Fruit fly (Drosophila melanogaster): ENCODE measurements around the gene CG46304.

CG46304 gene

DNA sequence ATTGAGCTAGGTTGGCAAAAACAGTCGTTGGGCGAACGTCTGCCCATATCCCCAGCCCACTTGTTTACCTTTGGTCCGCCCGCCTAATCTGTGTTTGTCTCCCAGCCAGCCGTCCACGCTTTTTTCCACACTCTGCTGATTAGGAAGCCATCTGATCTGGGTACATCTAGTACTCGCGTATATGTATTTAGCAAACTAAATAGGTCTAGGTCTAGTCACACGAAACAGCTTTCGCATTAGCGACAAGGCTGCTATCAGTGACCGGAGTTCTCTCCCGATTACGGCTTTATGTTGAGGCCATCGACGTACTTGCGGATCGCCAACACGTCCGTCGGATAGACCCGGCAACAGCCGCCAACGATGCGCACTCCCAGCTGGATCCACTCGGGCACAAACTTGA lies 9.6 kb downstream of the CG46304 start:
- TF ChIP-seq Ets98B (GFP tag; IDR thresholded peaks at IDR 0.05) = no peak

DNA sequence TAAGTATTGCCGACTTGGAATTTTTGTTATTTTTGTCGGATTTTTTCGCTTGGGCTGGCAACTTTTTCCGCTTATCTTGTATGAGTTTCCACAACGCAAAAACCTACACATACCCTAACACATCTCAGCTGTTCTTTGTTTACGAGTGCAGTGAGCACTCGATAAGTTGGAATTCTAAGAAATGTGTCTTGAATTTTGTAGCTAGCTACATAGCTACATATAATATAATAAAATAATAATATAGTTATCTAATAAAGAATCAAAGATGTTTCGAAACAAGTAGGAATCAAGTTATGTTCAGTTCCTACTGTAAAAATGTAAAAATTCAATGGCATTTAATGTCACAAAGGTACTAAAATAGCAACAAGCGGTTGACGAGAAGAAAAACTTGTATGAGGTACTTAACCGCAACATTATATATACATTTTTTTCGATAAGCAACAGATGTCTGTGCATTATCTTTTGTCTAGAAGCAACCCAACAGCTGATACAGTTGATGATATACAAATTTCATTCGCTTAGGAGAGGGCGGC lies 11.1 kb downstream of the CG46304 start, which contains the start of gene Bhmt:
Bhmt (minus strand) TSS at position 170 of the 533 bp plus-strand sequence.
- TF ChIP-seq CG15710 (tag; optimal IDR thresholded peaks at IDR 0.05) (peak; percentile 89), CG12605 (GFP tag; IDR thresholded peaks at IDR 0.05) (peak; percentile 76), CG4496 (GFP tag; IDR thresholded peaks at IDR 0.05) (peak; percentile 90), CG13204 (GFP tag; optimal IDR thresholded peaks at IDR 0.05) (no peak), Ets98B (GFP tag; IDR thresholded peaks at IDR 0.05) (peak; percentile 85), CG8301 (tag; optimal IDR thresholded peaks at IDR 0.05) (peak; percentile 79), CG32121 (GFP tag; IDR thresholded peaks at IDR 0.05) (peak; percentile 86), Pif1A (GFP tag; optimal IDR thresholded peaks at IDR 0.05) (peak; percentile 82), CG8159 (tag; optimal IDR thresholded peaks at IDR 0.05) (peak; percentile 91), fd96Ca (GFP tag; IDR thresholded peaks at IDR 0.05) (no peak; the same call in 1 of the 3 replicates), EcR (GFP tag; optimal IDR thresholded peaks at IDR 0.05) (peak; percentile 90), Snoo (tag; optimal IDR thresholded peaks at IDR 0.05) (peak; percentile 88), CG17806 (tag; optimal IDR thresholded peaks at IDR 0.05) (peak; percentile 87), Pif1B (GFP tag; optimal IDR thresholded peaks at IDR 0.05) (peak; percentile 85), CG34367 (tag; optimal IDR thresholded peaks at IDR 0.05) (peak; percentile 78), CG14655 (GFP tag; optimal IDR thresholded peaks at IDR 0.05) (peak; percentile 85), rn (GFP tag; IDR thresholded peaks at IDR 0.05) (peak; percentile 69; the same call in 1 of the 2 replicates), D1 (tag; optimal IDR thresholded peaks at IDR 0.05) (peak; percentile 59), CG10348 (GFP tag; IDR thresholded peaks at IDR 0.05) (no peak), gl (tag; optimal IDR thresholded peaks at IDR 0.05) (peak; percentile 73), CG9948 (tag; optimal IDR thresholded peaks at IDR 0.05) (peak; percentile 77)

- peak; percentile 4 for TF ChIP-seq CG9948 (tag; optimal IDR thresholded peaks at IDR 0.05)
- no peak for TF ChIP-seq rn (GFP tag; IDR thresholded peaks at IDR 0.05)
These were observed 19.5 kb downstream of the CG46304 start for dm6 chr2L:18965367-18966213.

- TF ChIP-seq CG32121 (GFP tag; IDR thresholded peaks at IDR 0.05) = peak; percentile 84
- TF ChIP-seq Pif1B (GFP tag; optimal IDR thresholded peaks at IDR 0.05) = no peak
- no peak for TF ChIP-seq Pif1A (GFP tag; optimal IDR thresholded peaks at IDR 0.05)
- no peak for TF ChIP-seq Snoo (tag; optimal IDR thresholded peaks at IDR 0.05)
- no peak for TF ChIP-seq gl (tag; optimal IDR thresholded peaks at IDR 0.05)
- no peak for TF ChIP-seq CG13204 (GFP tag; optimal IDR thresholded peaks at IDR 0.05)
- peak; percentile 38 for TF ChIP-seq CG15710 (tag; optimal IDR thresholded peaks at IDR 0.05)
- peak; percentile 85 for TF ChIP-seq CG12605 (GFP tag; IDR thresholded peaks at IDR 0.05)
- peak; percentile 53 for TF ChIP-seq CG14655 (GFP tag; optimal IDR thresholded peaks at IDR 0.05)
- peak; percentile 57; the same call in 2 of the 3 replicates for TF ChIP-seq fd96Ca (GFP tag; IDR thresholded peaks at IDR 0.05)
- no peak for TF ChIP-seq rn (GFP tag; IDR thresholded peaks at IDR 0.05)
- TF ChIP-seq D1 (tag; optimal IDR thresholded peaks at IDR 0.05) = no peak
- TF ChIP-seq CG17806 (tag; optimal IDR thresholded peaks at IDR 0.05) = peak; percentile 62
- no peak for TF ChIP-seq EcR (GFP tag; optimal IDR thresholded peaks at IDR 0.05)
- peak; percentile 56 for TF ChIP-seq CG8159 (tag; optimal IDR thresholded peaks at IDR 0.05)
- TF ChIP-seq CG9948 (tag; optimal IDR thresholded peaks at IDR 0.05) = peak; percentile 47
- no peak for TF ChIP-seq CG10348 (GFP tag; IDR thresholded peaks at IDR 0.05)
- TF ChIP-seq Ets98B (GFP tag; IDR thresholded peaks at IDR 0.05) = peak; percentile 79
- peak; percentile 37 for TF ChIP-seq CG8301 (tag; optimal IDR thresholded peaks at IDR 0.05)
- no peak for TF ChIP-seq CG34367 (tag; optimal IDR thresholded peaks at IDR 0.05)
- TF ChIP-seq CG4496 (GFP tag; IDR thresholded peaks at IDR 0.05) = peak; percentile 88
These were observed 20.1 kb downstream of the CG46304 start for dm6 chr2L:18966214-18966556.

dm6 chr2L:18966844-18967243 lies 20.7 kb downstream of the CG46304 start:
- TF ChIP-seq D1 (tag; optimal IDR thresholded peaks at IDR 0.05) (no peak), CG12605 (GFP tag; IDR thresholded peaks at IDR 0.05) (no peak), gl (tag; optimal IDR thresholded peaks at IDR 0.05) (no peak), CG8301 (tag; optimal IDR thresholded peaks at IDR 0.05) (no peak), EcR (GFP tag; optimal IDR thresholded peaks at IDR 0.05) (no peak), CG15710 (tag; optimal IDR thresholded peaks at IDR 0.05) (no peak), rn (GFP tag; IDR thresholded peaks at IDR 0.05) (no peak), CG14655 (GFP tag; optimal IDR thresholded peaks at IDR 0.05) (no peak), Pif1A (GFP tag; optimal IDR thresholded peaks at IDR 0.05) (no peak), CG9948 (tag; optimal IDR thresholded peaks at IDR 0.05) (no peak), Snoo (tag; optimal IDR thresholded peaks at IDR 0.05) (no peak), CG10348 (GFP tag; IDR thresholded peaks at IDR 0.05) (no peak), CG32121 (GFP tag; IDR thresholded peaks at IDR 0.05) (peak; percentile 56; the same call in 1 of the 2 replicates), CG8159 (tag; optimal IDR thresholded peaks at IDR 0.05) (no peak), CG34367 (tag; optimal IDR thresholded peaks at IDR 0.05) (no peak), fd96Ca (GFP tag; IDR thresholded peaks at IDR 0.05) (0 out of 3 replicates have a peak, but pooled peaks have one; percentile 14), Ets98B (GFP tag; IDR thresholded peaks at IDR 0.05) (peak; percentile 49), Pif1B (GFP tag; optimal IDR thresholded peaks at IDR 0.05) (no peak), CG4496 (GFP tag; IDR thresholded peaks at IDR 0.05) (peak; percentile 58; the same call in 1 of the 3 replicates), CG13204 (GFP tag; optimal IDR thresholded peaks at IDR 0.05) (no peak), CG17806 (tag; optimal IDR thresholded peaks at IDR 0.05) (peak; percentile 0)
